Worm (Caenorhabditis elegans) whole organism, late embryonic: ENCODE results near the gene C18H7.4.

Source experiments
- C08G9.2 ChIP-seq: sonication (generic microtip); optimal IDR thresholded peaks from 2 replicates; lab custom pipeline; 2016; ENCODE audit warnings: mild to moderate bottlenecking, missing genetic modification characterization, moderate library complexity, missing compliant biosample characterization
- ama-1 ChIP-seq: fragments of 150-350 bp; optimal IDR thresholded peaks from 2 replicates; lab custom pipeline; 2014
- ceh-18 ChIP-seq: sonication (generic microtip); optimal IDR thresholded peaks from 2 replicates; lab custom pipeline; 2016; ENCODE audit warnings: missing genetic modification characterization, missing compliant biosample characterization
- ceh-45 ChIP-seq: fragments of 200-800 bp; sonication (Bioruptor generic); IDR thresholded peaks from 2 replicates; pipeline ENCODE4 v1.3.6; 2022; ENCODE audit warnings: missing genetic modification reagents, missing genetic modification characterization, missing compliant biosample characterization
- ceh-48 ChIP-seq: sonication (generic microtip); optimal IDR thresholded peaks from 2 replicates; lab custom pipeline; 2016; ENCODE audit warnings: missing genetic modification characterization, inconsistent platforms, missing compliant biosample characterization
- elt-2 ChIP-seq: sonication (generic microtip); optimal IDR thresholded peaks from 2 replicates; lab custom pipeline; 2016; ENCODE audit warnings: missing genetic modification reagents, missing genetic modification characterization, missing compliant biosample characterization
- ets-4 ChIP-seq: sonication (generic microtip); optimal IDR thresholded peaks from 2 replicates; lab custom pipeline; 2016; ENCODE audit warnings: missing genetic modification characterization, missing compliant biosample characterization
- pag-3 ChIP-seq: sonication (generic microtip); optimal IDR thresholded peaks from 2 replicates; lab custom pipeline; 2016; ENCODE audit warnings: missing compliant biosample characterization, missing genetic modification characterization, borderline replicate concordance
- ref-2 ChIP-seq: sonication (generic microtip); optimal IDR thresholded peaks from 2 replicates; lab custom pipeline; 2016; ENCODE audit warnings: missing genetic modification characterization, missing compliant biosample characterization
- rnt-1 ChIP-seq: sonication (generic microtip); optimal IDR thresholded peaks from 2 replicates; lab custom pipeline; 2016; ENCODE audit warnings: missing genetic modification characterization, missing compliant biosample characterization
- tbx-2 ChIP-seq: sonication (generic microtip); optimal IDR thresholded peaks from 2 replicates; lab custom pipeline; 2016; ENCODE audit warnings: missing genetic modification characterization, missing compliant biosample characterization

DNA sequence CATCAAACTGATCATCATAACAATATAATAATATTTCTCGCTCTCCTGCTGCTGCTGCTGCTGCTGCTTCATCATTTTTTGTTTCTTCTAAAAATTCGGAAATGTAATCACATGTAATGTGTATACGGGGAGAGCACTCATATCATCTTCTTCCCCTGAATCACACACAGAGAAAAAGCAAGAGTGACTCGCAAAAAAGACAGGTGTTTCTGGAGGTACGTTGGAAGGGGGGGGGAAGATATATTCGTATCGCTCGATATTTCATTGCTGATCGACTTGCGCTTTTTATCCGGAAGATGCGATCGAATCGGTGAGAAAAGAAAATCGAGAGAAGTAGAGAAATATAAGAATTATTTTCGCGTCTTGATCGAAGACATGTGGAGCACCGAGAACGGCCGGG is 14.5 kb downstream of the C18H7.4 start:
- no peak for TF ChIP-seq ets-4 (tag; lab: Kevin White, UChicago)
- TF ChIP-seq ama-1 (lab: Kevin White, UChicago) = no peak
- no peak for TF ChIP-seq pag-3 (tag; lab: Kevin White, UChicago)
- no peak for TF ChIP-seq ceh-45 (GFP tag; lab: Robert Waterston, UW)
- TF ChIP-seq ref-2 (tag; lab: Kevin White, UChicago) = no peak
- TF ChIP-seq tbx-2 (tag; lab: Kevin White, UChicago) = no peak
- no peak for TF ChIP-seq ceh-48 (tag; lab: Kevin White, UChicago)
- TF ChIP-seq elt-2 (tag; lab: Kevin White, UChicago) = no peak
- peak; percentile 22 for TF ChIP-seq rnt-1
- TF ChIP-seq C08G9.2 (tag; lab: Kevin White, UChicago) = no peak
- peak; percentile 74 for TF ChIP-seq ceh-18
